Fruit fly (Drosophila melanogaster) whole organism, embryonic: ENCODE results near the gene Trm7-34.

Source experiments
- Atf-2 ChIP-seq: fragments of 200-800 bp; sonication (Bioruptor generic); optimal IDR thresholded peaks from 2 replicates; lab custom pipeline; 2016; ENCODE audit warnings: missing biosample characterization, missing genetic modification characterization
- CG10274 ChIP-seq: fragments of 200-800 bp; sonication (Bioruptor generic); optimal IDR thresholded peaks from 3 replicates; lab custom pipeline; 2017; ENCODE audit warnings: missing biosample characterization, mild to moderate bottlenecking, missing genetic modification characterization
- CG12104 ChIP-seq: fragments of 200-800 bp; sonication (Bioruptor generic); optimal IDR thresholded peaks from 3 replicates; lab custom pipeline; 2016; ENCODE audit warnings: missing biosample characterization, missing genetic modification characterization
- CG12219 ChIP-seq: fragments of 200-800 bp; sonication (Bioruptor generic); optimal IDR thresholded peaks from 3 replicates; lab custom pipeline; 2018; ENCODE audit warnings: missing biosample characterization, mild to moderate bottlenecking, missing genetic modification characterization
- CG13775 ChIP-seq: fragments of 200-800 bp; sonication (Bioruptor generic); optimal IDR thresholded peaks from 3 replicates; lab custom pipeline; 2017; ENCODE audit warnings: missing biosample characterization, mild to moderate bottlenecking, missing genetic modification characterization
- CG17361 ChIP-seq: fragments of 200-800 bp; sonication (Bioruptor generic); IDR thresholded peaks from 3 replicates; pipeline ENCODE4 v1.3.6; 2022; ENCODE audit warnings: missing biosample characterization, missing genetic modification characterization
- CG17912 ChIP-seq: fragments of 200-800 bp; sonication (Bioruptor generic); optimal IDR thresholded peaks from 2 replicates; lab custom pipeline; 2018; ENCODE audit warnings: missing biosample characterization, mild to moderate bottlenecking, missing genetic modification characterization
- CG2120 ChIP-seq: fragments of 200-800 bp; sonication (Bioruptor generic); optimal IDR thresholded peaks from 3 replicates; lab custom pipeline; 2016; ENCODE audit warnings: missing biosample characterization, missing genetic modification characterization
- CG4360 ChIP-seq: fragments of 200-800 bp; sonication (Bioruptor generic); IDR thresholded peaks from 2 replicates; pipeline ENCODE4 v1.3.6; 2022; ENCODE audit warnings: missing biosample characterization, missing genetic modification characterization
- CG4854 ChIP-seq: fragments of 200-800 bp; sonication (Bioruptor generic); optimal IDR thresholded peaks from 2 replicates; lab custom pipeline; 2016; ENCODE audit warnings: missing biosample characterization, missing genetic modification characterization, inconsistent platforms
- CG5953 ChIP-seq: fragments of 200-800 bp; sonication (Bioruptor generic); IDR thresholded peaks from 2 replicates; pipeline ENCODE4 v1.3.6; 2022; ENCODE audit warnings: missing biosample characterization, missing genetic modification characterization
- CG6689 ChIP-seq: fragments of 200-800 bp; sonication (Bioruptor generic); IDR thresholded peaks from 2 replicates; pipeline ENCODE4 v1.3.6; 2022; ENCODE audit warnings: missing biosample characterization, missing genetic modification characterization
- CG6791 ChIP-seq: fragments of 200-800 bp; sonication (Bioruptor generic); IDR thresholded peaks from 3 replicates; pipeline ENCODE4 v1.3.6; 2022; ENCODE audit warnings: missing biosample characterization, missing genetic modification characterization; ENCODE audit not compliant: partially characterized antibody
- CG8290 ChIP-seq, 3 experiments: fragments of 200-800 bp; sonication (Bioruptor generic); optimal IDR thresholded peaks; 2 replicates each; lab custom pipeline; 2016 to 2019; ENCODE audit warnings: missing biosample characterization in 3 of 3, missing genetic modification characterization in 3 of 3, mild to moderate bottlenecking in 2 of 3, moderate library complexity in 1 of 3
- CG8765 ChIP-seq: fragments of 200-800 bp; sonication (Bioruptor generic); IDR thresholded peaks from 2 replicates; pipeline ENCODE4 v1.3.6; 2022; ENCODE audit warnings: missing biosample characterization, missing genetic modification characterization
- CoRest ChIP-seq: fragments of 200-800 bp; sonication (Bioruptor generic); optimal IDR thresholded peaks from 3 replicates; lab custom pipeline; 2018; ENCODE audit warnings: missing biosample characterization, mild to moderate bottlenecking, missing genetic modification characterization, moderate library complexity
- D19A ChIP-seq: fragments of 200-800 bp; optimal IDR thresholded peaks from 3 replicates; lab custom pipeline; 2019; ENCODE audit warnings: missing biosample characterization, mild to moderate bottlenecking, missing genetic modification characterization, moderate library complexity
- Doc2 ChIP-seq: fragments of 200-800 bp; sonication (Bioruptor generic); IDR thresholded peaks from 2 replicates; pipeline ENCODE4 v1.3.6; 2022; ENCODE audit warnings: missing biosample characterization, missing genetic modification characterization
- Dp ChIP-seq: fragments of 200-800 bp; sonication (Bioruptor generic); optimal IDR thresholded peaks from 2 replicates; lab custom pipeline; 2018; ENCODE audit warnings: missing biosample characterization, mild to moderate bottlenecking, missing genetic modification characterization, moderate library complexity
- Elba2 ChIP-seq: fragments of 200-800 bp; sonication (Bioruptor generic); optimal IDR thresholded peaks from 3 replicates; lab custom pipeline; 2016; ENCODE audit warnings: missing biosample characterization, missing genetic modification characterization
- Ets65A ChIP-seq: fragments of 200-800 bp; sonication (Bioruptor generic); peaks from one replicate; lab custom pipeline; 2016; ENCODE audit warnings: missing biosample characterization, missing genetic modification characterization
- Fer2 ChIP-seq: fragments of 200-800 bp; sonication (Bioruptor generic); optimal IDR thresholded peaks from 2 replicates; lab custom pipeline; 2018; ENCODE audit warnings: missing biosample characterization, mild to moderate bottlenecking, missing genetic modification characterization, moderate library complexity
- MBD-R2 ChIP-seq: fragments of 200-800 bp; sonication (Bioruptor generic); IDR thresholded peaks from 2 replicates; pipeline ENCODE4 v1.3.6; 2022; ENCODE audit warnings: missing biosample characterization, missing genetic modification characterization
- NK7.1 ChIP-seq: fragments of 200-800 bp; sonication (Bioruptor generic); optimal IDR thresholded peaks from 3 replicates; lab custom pipeline; 2016; ENCODE audit warnings: missing biosample characterization, missing genetic modification characterization
- Nf-YC ChIP-seq: fragments of 200-800 bp; optimal IDR thresholded peaks from 3 replicates; lab custom pipeline; 2019; ENCODE audit warnings: missing biosample characterization, mild to moderate bottlenecking, missing genetic modification characterization, moderate library complexity
- PHDP ChIP-seq: fragments of 200-800 bp; sonication (Bioruptor generic); optimal IDR thresholded peaks from 3 replicates; lab custom pipeline; 2018; ENCODE audit warnings: missing biosample characterization, mild to moderate bottlenecking, missing genetic modification characterization, moderate library complexity
- cato ChIP-seq: fragments of 200-800 bp; sonication (Bioruptor generic); optimal IDR thresholded peaks from 2 replicates; lab custom pipeline; 2016; ENCODE audit warnings: missing biosample characterization, missing genetic modification characterization, borderline replicate concordance
- chinmo ChIP-seq: fragments of 200-800 bp; sonication (Bioruptor generic); IDR thresholded peaks from 4 replicates; pipeline ENCODE4 v1.3.6; 2022; ENCODE audit warnings: missing biosample characterization, missing genetic modification characterization; ENCODE audit not compliant: partially characterized antibody
- corto ChIP-seq: fragments of 200-800 bp; sonication (Bioruptor generic); optimal IDR thresholded peaks from 2 replicates; lab custom pipeline; 2016; ENCODE audit warnings: missing biosample characterization, mild to moderate bottlenecking, missing genetic modification characterization, moderate library complexity
- dmrt99B ChIP-seq: fragments of 200-800 bp; sonication (Bioruptor generic); optimal IDR thresholded peaks from 2 replicates; lab custom pipeline; 2018; ENCODE audit warnings: missing biosample characterization, mild to moderate bottlenecking, missing genetic modification characterization, moderate library complexity
- gem ChIP-seq: fragments of 200-800 bp; sonication (Bioruptor generic); optimal IDR thresholded peaks from 2 replicates; lab custom pipeline; 2019; ENCODE audit warnings: missing biosample characterization, mild to moderate bottlenecking, missing genetic modification characterization, moderate library complexity
- grau ChIP-seq: fragments of 200-800 bp; optimal IDR thresholded peaks from 3 replicates; lab custom pipeline; 2019; ENCODE audit warnings: missing biosample characterization, mild to moderate bottlenecking, missing genetic modification characterization, moderate library complexity
- gsb ChIP-seq: fragments of 200-800 bp; sonication (Bioruptor generic); IDR thresholded peaks from 2 replicates; pipeline ENCODE4 v1.3.6; 2022; ENCODE audit warnings: missing biosample characterization, missing genetic modification characterization
- hkb ChIP-seq, 2 experiments: fragments of 200-800 bp in 1 of 2; fragments of >200 bp in 1 of 2; sonication (Bioruptor generic) in 1 of 2; IDR thresholded peaks in 1 of 2; optimal IDR thresholded peaks in 1 of 2; 2 replicates each; pipeline versions ENCODE4 v1.3.6 to Lab custom; 2017 to 2022; ENCODE audit warnings: missing biosample characterization in 1 of 2, missing genetic modification characterization in 1 of 2
- ind ChIP-seq: fragments of 200-800 bp; sonication (Bioruptor generic); optimal IDR thresholded peaks from 3 replicates; lab custom pipeline; 2016; ENCODE audit warnings: missing biosample characterization, missing genetic modification characterization
- lab ChIP-seq: fragments of 200-800 bp; sonication (Bioruptor generic); optimal IDR thresholded peaks from 3 replicates; lab custom pipeline; 2017; ENCODE audit warnings: missing biosample characterization, missing genetic modification characterization, mild to moderate bottlenecking, moderate library complexity, missing genetic modification reagents
- mam ChIP-seq: fragments of 200-800 bp; sonication (Bioruptor generic); optimal IDR thresholded peaks from 3 replicates; lab custom pipeline; 2016; ENCODE audit warnings: missing biosample characterization, missing genetic modification characterization
- pfk ChIP-seq: fragments of 200-800 bp; sonication (Bioruptor generic); optimal IDR thresholded peaks from 2 replicates; lab custom pipeline; 2018; ENCODE audit warnings: missing biosample characterization, mild to moderate bottlenecking, missing genetic modification characterization, moderate library complexity
- pros ChIP-seq: fragments of 200-800 bp; sonication (Bioruptor generic); optimal IDR thresholded peaks from 3 replicates; lab custom pipeline; 2019; ENCODE audit warnings: missing biosample characterization, mild to moderate bottlenecking, missing genetic modification characterization, moderate library complexity
- pzg ChIP-seq: fragments of 200-800 bp; sonication (Bioruptor generic); optimal IDR thresholded peaks from 3 replicates; lab custom pipeline; 2018; ENCODE audit warnings: missing biosample characterization, mild to moderate bottlenecking, missing genetic modification characterization, moderate library complexity
- schlank ChIP-seq: fragments of 200-800 bp; sonication (Bioruptor generic); optimal IDR thresholded peaks from 2 replicates; lab custom pipeline; 2018; ENCODE audit warnings: missing biosample characterization, mild to moderate bottlenecking, missing genetic modification characterization
- slbo ChIP-seq: fragments of 200-800 bp; sonication (Bioruptor generic); IDR thresholded peaks from 2 replicates; pipeline ENCODE4 v1.3.6; 2022; ENCODE audit warnings: missing biosample characterization, missing genetic modification characterization
- slou ChIP-seq: fragments of 200-800 bp; sonication (Bioruptor generic); optimal IDR thresholded peaks from 3 replicates; lab custom pipeline; 2016; ENCODE audit warnings: missing biosample characterization, missing genetic modification characterization
- slp2 ChIP-seq: fragments of 200-800 bp; sonication (Bioruptor generic); optimal IDR thresholded peaks from 2 replicates; lab custom pipeline; 2016; ENCODE audit warnings: missing biosample characterization, missing genetic modification characterization
- sna ChIP-seq: fragments of 200-800 bp; sonication (Bioruptor generic); IDR thresholded peaks from 2 replicates; pipeline ENCODE4 v1.3.6; 2022; ENCODE audit warnings: missing biosample characterization, missing genetic modification characterization; ENCODE audit not compliant: partially characterized antibody
- stc ChIP-seq: fragments of 200-800 bp; sonication (Bioruptor generic); IDR thresholded peaks from 2 replicates; pipeline ENCODE4 v1.3.6; 2022; ENCODE audit warnings: missing biosample characterization, missing genetic modification characterization
- vfl ChIP-seq: fragments of 200-800 bp; sonication (Bioruptor generic); optimal IDR thresholded peaks from 2 replicates; lab custom pipeline; 2016; ENCODE audit warnings: missing biosample characterization, missing genetic modification characterization
- wdn ChIP-seq: fragments of 200-800 bp; sonication (Bioruptor generic); IDR thresholded peaks from 2 replicates; pipeline ENCODE4 v1.3.6; 2022; ENCODE audit warnings: missing biosample characterization, missing genetic modification characterization

The Trm7-34 gene

dm6 chr3R:21111964-21112740, 21.5 kb downstream of the Trm7-34 start (continued):
- TF ChIP-seq Fer2: no peak
- peak; percentile 68 for TF ChIP-seq dmrt99B
- TF ChIP-seq chinmo (GFP tag; lab: Robert Waterston, UW): 0 out of 4 replicates have a peak, but pooled peaks have one; percentile 12
- TF ChIP-seq lab (GFP tag; lab: Kevin White, UChicago): peak; percentile 53
- peak; percentile 88 for TF ChIP-seq CG4360 (GFP tag; lab: Robert Waterston, UW)
- peak; percentile 27 for TF ChIP-seq CG2120 (GFP tag; lab: Kevin White, UChicago)
- peak; percentile 58 for TF ChIP-seq CG12219 (GFP tag; lab: Kevin White, UChicago)
- TF ChIP-seq CoRest (tag; lab: Kevin White, UChicago): peak; percentile 27
- TF ChIP-seq sna: no peak
- TF ChIP-seq CG10274 (GFP tag; lab: Kevin White, UChicago): peak; percentile 11
- TF ChIP-seq CG6791 (GFP tag; lab: Robert Waterston, UW): 0 out of 3 replicates have a peak, but pooled peaks have one; percentile 10
- TF ChIP-seq stc (GFP tag; lab: Robert Waterston, UW): no peak
- no peak for TF ChIP-seq Elba2 (GFP tag; lab: Kevin White, UChicago)
- no peak for TF ChIP-seq mam (GFP tag; lab: Kevin White, UChicago)
- TF ChIP-seq gem (tag; lab: Kevin White, UChicago): peak; percentile 69
- TF ChIP-seq Dp (GFP tag; lab: Kevin White, UChicago): no peak
- peak; percentile 50 for TF ChIP-seq CG8290 (GFP tag; optimal IDR thresholded peaks at IDR 0.05; lab: Kevin White, UChicago)
- TF ChIP-seq CG8290 (tag; optimal IDR thresholded peaks at IDR 0.05; lab: Kevin White, UChicago): no peak
- TF ChIP-seq CG17912: no peak
- TF ChIP-seq slou (GFP tag; lab: Kevin White, UChicago): no peak
- TF ChIP-seq pros (GFP tag; lab: Kevin White, UChicago): peak; percentile 25
- peak; percentile 9 for TF ChIP-seq CG13775 (GFP tag; lab: Kevin White, UChicago)
- TF ChIP-seq CG6689 (GFP tag; lab: Robert Waterston, UW): no peak
- peak; percentile 36 for TF ChIP-seq ind (GFP tag; lab: Kevin White, UChicago)
- no peak for TF ChIP-seq CG5953
- TF ChIP-seq hkb (optimal IDR thresholded peaks at IDR 0.05; lab: Kevin White, UChicago): no peak
- TF ChIP-seq hkb (GFP tag; IDR thresholded peaks at IDR 0.05; lab: Robert Waterston, UW): peak; percentile 50; the same call in 1 of the 2 replicates
- TF ChIP-seq PHDP (tag; lab: Kevin White, UChicago): peak; percentile 61
- TF ChIP-seq cato: no peak
- TF ChIP-seq Ets65A (GFP tag; lab: Kevin White, UChicago): peak; percentile 93
- TF ChIP-seq slbo (GFP tag; lab: Robert Waterston, UW): 0 out of 2 replicates have a peak, but pooled peaks have one; percentile 18
- TF ChIP-seq MBD-R2 (GFP tag; lab: Robert Waterston, UW): no peak; the same call in 1 of the 2 replicates
- TF ChIP-seq corto: peak; percentile 71
- TF ChIP-seq CG8765 (GFP tag; lab: Robert Waterston, UW): no peak; the same call in 1 of the 2 replicates
- no peak for TF ChIP-seq Doc2 (GFP tag; lab: Robert Waterston, UW)
- no peak for TF ChIP-seq gsb (GFP tag; lab: Robert Waterston, UW)
- no peak for TF ChIP-seq vfl (GFP tag; lab: Kevin White, UChicago)
- no peak for TF ChIP-seq Atf-2 (GFP tag; lab: Kevin White, UChicago)
- peak; percentile 33 for TF ChIP-seq CG12104 (GFP tag; lab: Kevin White, UChicago)
- no peak for TF ChIP-seq NK7.1 (GFP tag; lab: Kevin White, UChicago)
- no peak for TF ChIP-seq Nf-YC (tag; lab: Kevin White, UChicago)
- TF ChIP-seq CG4854 (GFP tag; lab: Kevin White, UChicago): no peak
- no peak for TF ChIP-seq D19A (tag; lab: Kevin White, UChicago)
- TF ChIP-seq pfk: no peak
- TF ChIP-seq schlank (tag; lab: Kevin White, UChicago): no peak
- TF ChIP-seq slp2 (GFP tag; lab: Kevin White, UChicago): no peak
- no peak for TF ChIP-seq CG17361 (GFP tag; lab: Robert Waterston, UW)
- no peak for TF ChIP-seq wdn
- no peak for TF ChIP-seq pzg
- peak; percentile 57 for TF ChIP-seq grau
